Worm (Caenorhabditis elegans) whole organism, young adult: ENCODE data around the gene srh-235.

ENCODE experiments used
- B0261.1 ChIP-seq: sonication (generic microtip); optimal IDR thresholded peaks from 2 replicates; lab custom pipeline; 2016; ENCODE audit warnings: mild to moderate bottlenecking, missing genetic modification characterization, moderate library complexity, missing compliant biosample characterization
- C06A6.2 ChIP-seq: fragments of 200-800 bp; sonication (Bioruptor generic); conservative IDR thresholded peaks from 2 replicates; pipeline ENCODE4 v1.3.6; 2022; ENCODE audit warnings: missing genetic modification characterization, missing compliant biosample characterization
- C17E4.6 ChIP-seq: fragments of 200-800 bp; sonication (Bioruptor generic); IDR thresholded peaks from 2 replicates; pipeline ENCODE4 v1.3.6; 2022; ENCODE audit warnings: missing genetic modification reagents, missing genetic modification characterization, missing compliant biosample characterization
- F23B12.7 ChIP-seq: sonication (generic microtip); optimal IDR thresholded peaks from 2 replicates; lab custom pipeline; 2017; ENCODE audit warnings: missing genetic modification characterization, mild to moderate bottlenecking, missing compliant biosample characterization, antibody characterized with exemption, moderate library complexity; ENCODE audit not compliant: insufficient read depth
- F49E8.2 ChIP-seq: sonication (generic microtip); optimal IDR thresholded peaks from 3 replicates; lab custom pipeline; 2017; ENCODE audit warnings: missing genetic modification characterization, mild to moderate bottlenecking, missing compliant biosample characterization, antibody characterized with exemption, moderate library complexity; ENCODE audit not compliant: insufficient read depth
- F52B5.7 ChIP-seq: sonication (generic microtip); optimal IDR thresholded peaks from 2 replicates; lab custom pipeline; 2016; ENCODE audit warnings: mild to moderate bottlenecking, missing genetic modification characterization, missing compliant biosample characterization
- F57A8.1 ChIP-seq: fragments of 200-800 bp; sonication (Bioruptor generic); optimal IDR thresholded peaks from 2 replicates; lab custom pipeline; 2018; ENCODE audit warnings: mild to moderate bottlenecking, missing genetic modification characterization, moderate library complexity, missing compliant biosample characterization
- K11D2.4 ChIP-seq: fragments of 200-800 bp; sonication (Bioruptor generic); IDR thresholded peaks from 2 replicates; pipeline ENCODE4 v1.3.6; 2022; ENCODE audit warnings: missing genetic modification reagents, missing genetic modification characterization, missing compliant biosample characterization
- T07F8.4 ChIP-seq: sonication (generic microtip); optimal IDR thresholded peaks from 2 replicates; lab custom pipeline; 2016; ENCODE audit warnings: mild to moderate bottlenecking, missing genetic modification characterization, moderate library complexity, missing compliant biosample characterization
- Y53G8AR.9 ChIP-seq: fragments of 200-800 bp; sonication (Bioruptor generic); conservative IDR thresholded peaks from 2 replicates; pipeline ENCODE4 v1.3.6; 2022; ENCODE audit warnings: missing genetic modification reagents, missing genetic modification characterization, missing compliant biosample characterization
- Y67H2A.10 ChIP-seq: fragments of 200-800 bp; sonication (Bioruptor generic); conservative IDR thresholded peaks from 2 replicates; pipeline ENCODE4 v1.3.6; 2022; ENCODE audit warnings: missing genetic modification reagents, missing genetic modification characterization, missing compliant biosample characterization
- Y95B8A.8 ChIP-seq: fragments of 200-800 bp; sonication (Bioruptor generic); IDR thresholded peaks from 2 replicates; pipeline ENCODE4 v1.3.6; 2022; ENCODE audit warnings: missing genetic modification reagents, missing genetic modification characterization, missing compliant biosample characterization
- attf-5 ChIP-seq: fragments of 200-800 bp; sonication (Bioruptor generic); optimal IDR thresholded peaks from 2 replicates; lab custom pipeline; 2018; ENCODE audit warnings: mild to moderate bottlenecking, missing genetic modification characterization, missing compliant biosample characterization
- attf-6 ChIP-seq: fragments of 200-800 bp; sonication (Bioruptor generic); IDR thresholded peaks from 2 replicates; pipeline ENCODE4 v1.3.6; 2022; ENCODE audit warnings: missing genetic modification reagents, missing genetic modification characterization, missing compliant biosample characterization
- cebp-2 ChIP-seq: fragments of 200-800 bp; sonication (Bioruptor generic); IDR thresholded peaks from 2 replicates; pipeline ENCODE4 v1.3.6; 2022; ENCODE audit warnings: missing genetic modification characterization, missing compliant biosample characterization
- ceh-58 ChIP-seq: fragments of 200-800 bp; sonication (Bioruptor generic); IDR thresholded peaks from 2 replicates; pipeline ENCODE4 v1.3.6; 2022; ENCODE audit warnings: missing genetic modification characterization, missing compliant biosample characterization
- ceh-79 ChIP-seq: sonication (generic microtip); optimal IDR thresholded peaks from 2 replicates; lab custom pipeline; 2017; ENCODE audit warnings: mild to moderate bottlenecking, missing genetic modification characterization, missing compliant biosample characterization
- die-1 ChIP-seq: sonication (generic microtip); optimal IDR thresholded peaks from 2 replicates; lab custom pipeline; 2016; ENCODE audit warnings: missing genotype, mild to moderate bottlenecking, missing genetic modification characterization, missing compliant biosample characterization
- egl-44 ChIP-seq: fragments of 200-800 bp; sonication (Bioruptor generic); IDR thresholded peaks from 2 replicates; pipeline ENCODE4 v1.3.6; 2022; ENCODE audit warnings: missing genetic modification reagents, missing genetic modification characterization, missing compliant biosample characterization
- egrh-3 ChIP-seq: fragments of 200-800 bp; sonication (Bioruptor generic); IDR thresholded peaks from 2 replicates; pipeline ENCODE4 v1.3.6; 2022; ENCODE audit warnings: missing genetic modification reagents, missing genetic modification characterization, missing compliant biosample characterization
- ets-4 ChIP-seq: fragments of 200-800 bp; sonication (Bioruptor generic); optimal IDR thresholded peaks from 2 replicates; lab custom pipeline; 2018; ENCODE audit warnings: mild to moderate bottlenecking, missing genetic modification characterization, missing compliant biosample characterization
- hmg-1.2 ChIP-seq: fragments of 200-800 bp; sonication (Bioruptor generic); IDR thresholded peaks from 2 replicates; pipeline ENCODE4 v1.3.6; 2022; ENCODE audit warnings: missing genetic modification reagents, missing genetic modification characterization, missing compliant biosample characterization
- lag-1 ChIP-seq: fragments of 200-800 bp; sonication (Bioruptor generic); IDR thresholded peaks from 2 replicates; pipeline ENCODE4 v1.3.6; 2022; ENCODE audit warnings: missing genetic modification reagents, missing genetic modification characterization, missing compliant biosample characterization
- lin-35 ChIP-seq, 3 experiments: fragments of 150-350 bp in 2 of 3; sonication (generic microtip) in 1 of 3; optimal IDR thresholded peaks; 2 replicates each; lab custom pipeline; 2014 to 2018; ENCODE audit warnings: missing biosample characterization in 3 of 3, missing genetic modification characterization in 3 of 3, missing genetic modification reagents in 3 of 3
- lsy-27 ChIP-seq: sonication (generic microtip); optimal IDR thresholded peaks from 2 replicates; lab custom pipeline; 2017; ENCODE audit warnings: missing genetic modification characterization, mild to moderate bottlenecking, missing compliant biosample characterization, antibody characterized with exemption, missing genotype, borderline replicate concordance; ENCODE audit not compliant: insufficient read depth
- nhr-120 ChIP-seq: fragments of 200-800 bp; sonication (Bioruptor generic); IDR thresholded peaks from 2 replicates; pipeline ENCODE4 v1.3.6; 2022; ENCODE audit warnings: missing genetic modification characterization, missing compliant biosample characterization
- nhr-179 ChIP-seq: sonication (generic microtip); optimal IDR thresholded peaks from 2 replicates; lab custom pipeline; 2016; ENCODE audit warnings: mild to moderate bottlenecking, missing genetic modification characterization, missing compliant biosample characterization
- pha-4 ChIP-seq: fragments of 150-350 bp; sonication (generic microtip); optimal IDR thresholded peaks from 2 replicates; lab custom pipeline; 2014; ENCODE audit warnings: missing biosample characterization, missing genetic modification reagents, missing genetic modification characterization
- rcor-1 ChIP-seq: fragments of 200-800 bp; sonication (Bioruptor generic); IDR thresholded peaks from 2 replicates; pipeline ENCODE4 v1.3.6; 2022; ENCODE audit warnings: missing genetic modification reagents, missing genetic modification characterization, missing compliant biosample characterization
- rec-8 ChIP-seq, 2 experiments: sonication (generic microtip); optimal IDR thresholded peaks; 2 replicates each; lab custom pipeline; 2016; ENCODE audit warnings: mild to moderate bottlenecking in 2 of 2, missing genetic modification characterization in 2 of 2, missing genetic modification reagents in 2 of 2, missing genotype in 2 of 2, missing biosample characterization in 1 of 2, missing compliant biosample characterization in 1 of 2, moderate library complexity in 1 of 2
- repo-1 ChIP-seq: sonication (generic microtip); optimal IDR thresholded peaks from 2 replicates; lab custom pipeline; 2017; ENCODE audit warnings: mild to moderate bottlenecking, missing genetic modification characterization, missing compliant biosample characterization
- rpc-1 ChIP-seq, 2 experiments: fragments of 150-350 bp in 1 of 2; sonication (generic microtip) in 1 of 2; optimal IDR thresholded peaks; 2 replicates each; lab custom pipeline; 2014 to 2018; ENCODE audit warnings: missing biosample characterization in 1 of 2, missing genetic modification characterization in 1 of 2, missing genetic modification reagents in 1 of 2, missing genotype in 1 of 2
- snpc-4 ChIP-seq, 5 experiments: fragments of 150-350 bp in 1 of 5; sonication (generic microtip) in 4 of 5; optimal IDR thresholded peaks; 2 replicates each; lab custom pipeline; 2014 to 2018; ENCODE audit warnings: missing genetic modification characterization in 5 of 5, missing biosample characterization in 3 of 5, antibody characterized with exemption in 2 of 5, mild to moderate bottlenecking in 2 of 5, missing compliant biosample characterization in 2 of 5, missing genotype in 2 of 5, moderate library complexity in 2 of 5, missing genetic modification reagents in 1 of 5
- unc-130 ChIP-seq: sonication (generic microtip); optimal IDR thresholded peaks from 2 replicates; lab custom pipeline; 2016; ENCODE audit warnings: missing genetic modification reagents, missing genetic modification characterization, missing compliant biosample characterization
- unc-62 ChIP-seq: fragments of 150-350 bp; optimal IDR thresholded peaks from 2 replicates; lab custom pipeline; 2014; ENCODE audit warnings: missing biosample characterization, missing genetic modification reagents, missing genetic modification characterization
- zfh-2 ChIP-seq: fragments of 200-800 bp; sonication (Bioruptor generic); conservative IDR thresholded peaks from 2 replicates; pipeline ENCODE4 v1.3.6; 2022; ENCODE audit warnings: missing genetic modification reagents, missing genetic modification characterization, missing compliant biosample characterization
- zim-3 ChIP-seq: sonication (generic microtip); optimal IDR thresholded peaks from 2 replicates; lab custom pipeline; 2017; ENCODE audit warnings: mild to moderate bottlenecking, missing genetic modification characterization, moderate library complexity, missing compliant biosample characterization
- ztf-22 ChIP-seq: fragments of 200-800 bp; sonication (Bioruptor generic); optimal IDR thresholded peaks from 2 replicates; lab custom pipeline; 2018; ENCODE audit warnings: mild to moderate bottlenecking, missing genetic modification characterization, moderate library complexity, missing compliant biosample characterization

Gene srh-235

DNA sequence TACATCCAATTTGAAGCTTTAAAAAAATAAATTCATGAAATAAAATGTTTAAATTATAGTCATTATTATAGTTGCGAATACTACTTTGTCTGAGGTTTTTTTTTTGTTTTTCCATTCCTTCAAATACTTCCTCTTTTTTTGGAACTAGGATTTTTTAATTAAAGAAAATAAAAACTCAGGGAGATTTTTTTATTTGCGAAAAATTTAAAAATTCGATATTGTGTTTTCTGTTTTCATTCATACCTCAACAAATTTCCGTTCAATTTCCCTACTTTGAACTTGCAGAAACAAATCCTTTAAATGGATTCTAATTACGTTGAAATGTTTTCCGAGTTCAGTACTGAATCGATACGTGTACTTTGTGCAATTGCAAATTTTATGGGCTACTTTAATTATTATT lies 37.0 kb upstream of the srh-235 start, which contains the start of gene srw-32:
TSS of gene srw-32 (plus strand) at position 301 of the 400 bp plus-strand sequence.
- TF ChIP-seq pha-4 (tag; lab: Kevin White, UChicago) (no peak), snpc-4 (GFP tag; optimal IDR thresholded peaks at IDR 0.05; lab: Kevin White, UChicago) (no peak), snpc-4 (tag; optimal IDR thresholded peaks at IDR 0.05; lab: Kevin White, UChicago) (no peak), Y95B8A.8 (GFP tag; lab: Robert Waterston, UW) (no peak), rec-8 (tag; optimal IDR thresholded peaks at IDR 0.05; lab: Kevin White, UChicago) (no peak), lsy-27 (no peak), egl-44 (GFP tag; lab: Robert Waterston, UW) (no peak), B0261.1 (tag; lab: Kevin White, UChicago) (no peak), unc-130 (GFP tag; lab: Kevin White, UChicago) (no peak), lag-1 (GFP tag; lab: Robert Waterston, UW) (no peak), attf-5 (GFP tag; lab: Kevin White, UChicago) (no peak), F52B5.7 (tag; lab: Kevin White, UChicago) (no peak), F49E8.2 (tag; lab: Kevin White, UChicago) (no peak), C17E4.6 (GFP tag; lab: Robert Waterston, UW) (no peak), ets-4 (GFP tag; lab: Kevin White, UChicago) (no peak)

DNA sequence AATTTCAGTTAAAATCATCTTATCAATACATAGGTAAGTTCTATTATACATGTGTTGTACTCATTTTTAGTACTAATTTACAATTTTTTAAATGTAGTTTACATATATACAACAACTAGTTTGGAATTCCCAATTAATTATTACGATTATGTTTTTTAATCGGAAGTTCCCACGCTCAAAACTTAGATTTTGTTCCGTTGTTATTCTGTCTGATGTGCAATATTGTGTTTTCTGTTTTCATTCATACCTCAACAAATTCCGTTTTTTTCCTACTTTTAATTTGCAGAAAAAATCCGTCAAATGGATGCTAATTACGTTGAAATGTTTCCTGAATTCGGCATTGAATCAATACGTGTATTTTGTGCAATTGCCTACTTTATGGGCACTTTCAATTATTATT lies 34.8 kb upstream of the srh-235 start, which contains the start of gene srw-31:
TSS of gene srw-31 (plus strand) at position 301 of the 400 bp plus-strand sequence.
- TF ChIP-seq F49E8.2 (tag; lab: Kevin White, UChicago) (no peak), repo-1 (tag; lab: Kevin White, UChicago) (no peak), Y67H2A.10 (GFP tag; lab: Robert Waterston, UW) (no peak), snpc-4 (GFP tag; optimal IDR thresholded peaks at IDR 0.05; lab: Kevin White, UChicago) (no peak), snpc-4 (tag; optimal IDR thresholded peaks at IDR 0.05; lab: Kevin White, UChicago) (no peak), rcor-1 (GFP tag; lab: Robert Waterston, UW) (no peak), B0261.1 (tag; lab: Kevin White, UChicago) (no peak), pha-4 (tag; lab: Kevin White, UChicago) (no peak), ztf-22 (GFP tag; lab: Kevin White, UChicago) (no peak), die-1 (no peak), Y53G8AR.9 (GFP tag; lab: Robert Waterston, UW) (no peak), F23B12.7 (tag; lab: Kevin White, UChicago) (no peak), lin-35 (GFP tag; optimal IDR thresholded peaks at IDR 0.05; lab: Kevin White, UChicago) (no peak), egrh-3 (GFP tag; lab: Robert Waterston, UW) (no peak), F57A8.1 (no peak), nhr-179 (tag; lab: Kevin White, UChicago) (no peak)

DNA sequence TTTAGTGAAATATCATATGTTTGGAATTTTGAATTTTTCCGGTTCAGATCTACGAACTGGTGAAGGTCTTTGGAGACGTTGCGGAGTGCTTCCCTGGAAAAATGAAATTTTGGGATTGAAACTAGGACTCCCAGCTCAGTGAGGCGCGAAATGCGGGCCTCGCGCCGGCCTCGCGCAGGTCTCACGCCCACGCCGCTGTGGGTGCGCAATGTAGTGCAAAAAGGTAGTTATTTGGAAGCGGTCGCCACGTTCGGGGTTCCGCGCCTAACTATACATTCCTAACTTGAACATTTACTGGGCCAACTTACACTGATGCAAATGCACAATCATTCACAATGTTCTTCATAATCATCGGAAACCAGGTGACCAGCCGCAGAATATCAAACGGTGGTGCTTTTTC lies 28.6 kb upstream of the srh-235 start:
- no peak for TF ChIP-seq attf-6 (GFP tag; lab: Robert Waterston, UW)
- TF ChIP-seq hmg-1.2 (GFP tag; lab: Robert Waterston, UW), result no peak
- TF ChIP-seq zim-3 (tag; lab: Kevin White, UChicago), result no peak
- TF ChIP-seq rpc-1 (optimal IDR thresholded peaks at IDR 0.05; lab: Kevin White, UChicago), result no peak
- TF ChIP-seq rpc-1 (tag; optimal IDR thresholded peaks at IDR 0.05; lab: Kevin White, UChicago), result no peak
- no peak for TF ChIP-seq cebp-2 (GFP tag; lab: Robert Waterston, UW)
- TF ChIP-seq unc-62, result no peak
- TF ChIP-seq ceh-79 (tag; lab: Kevin White, UChicago), result no peak
- TF ChIP-seq T07F8.4 (tag; lab: Kevin White, UChicago), result no peak
- no peak for TF ChIP-seq K11D2.4 (GFP tag; lab: Robert Waterston, UW)
- 0 out of 2 replicates have a peak, but pooled peaks have one; percentile 17 for TF ChIP-seq ceh-58
- TF ChIP-seq lin-35 (GFP tag; optimal IDR thresholded peaks at IDR 0.05; lab: Kevin White, UChicago), result no peak
- 0 out of 2 replicates have a peak, but pooled peaks have one; percentile 52 for TF ChIP-seq nhr-120 (GFP tag; lab: Robert Waterston, UW)
- peak; percentile 74 for TF ChIP-seq zfh-2
- TF ChIP-seq C06A6.2, result no peak
